Worm (Caenorhabditis elegans) whole organism, early embryonic: ENCODE results near the gene R151.10.

Experiments
- B0310.2 ChIP-seq: sonication (generic microtip); optimal IDR thresholded peaks from 2 replicates; lab custom pipeline; 2016; ENCODE audit warnings: mild to moderate bottlenecking, missing genetic modification characterization, missing compliant biosample characterization
- F13C5.2 ChIP-seq: sonication (generic microtip); optimal IDR thresholded peaks from 2 replicates; lab custom pipeline; 2017; ENCODE audit warnings: mild to moderate bottlenecking, missing genetic modification characterization, inconsistent platforms, missing compliant biosample characterization
- aly-1 ChIP-seq: sonication (generic microtip); optimal IDR thresholded peaks from 2 replicates; lab custom pipeline; 2016; ENCODE audit warnings: missing genetic modification characterization, missing compliant biosample characterization
- ama-1 ChIP-seq: fragments of 150-350 bp; optimal IDR thresholded peaks from 2 replicates; lab custom pipeline; 2014
- ceh-13 ChIP-seq: fragments of 200-800 bp; sonication (Bioruptor generic); optimal IDR thresholded peaks from 2 replicates; lab custom pipeline; 2018; ENCODE audit warnings: mild to moderate bottlenecking, missing genetic modification characterization, missing compliant biosample characterization
- ets-7 ChIP-seq: sonication (generic microtip); optimal IDR thresholded peaks from 2 replicates; lab custom pipeline; 2016; ENCODE audit warnings: missing genotype, missing genetic modification characterization, missing compliant biosample characterization
- flt-1 ChIP-seq: fragments of 200-800 bp; sonication (Bioruptor generic); IDR thresholded peaks from 2 replicates; pipeline ENCODE4 v1.3.6; 2022; ENCODE audit warnings: missing genetic modification characterization, missing compliant biosample characterization
- hmbx-1 ChIP-seq: sonication (generic microtip); optimal IDR thresholded peaks from 2 replicates; lab custom pipeline; 2016; ENCODE audit warnings: mild to moderate bottlenecking, missing genetic modification characterization, missing compliant biosample characterization
- hmg-4 ChIP-seq: fragments of 200-800 bp; sonication (Bioruptor generic); optimal IDR thresholded peaks from 2 replicates; lab custom pipeline; 2018; ENCODE audit warnings: mild to moderate bottlenecking, missing genetic modification characterization, missing compliant biosample characterization
- hnd-1 ChIP-seq: sonication (generic microtip); optimal IDR thresholded peaks from 2 replicates; lab custom pipeline; 2016; ENCODE audit warnings: missing genetic modification characterization, missing compliant biosample characterization
- pes-1 ChIP-seq: fragments of 200-800 bp; sonication (Bioruptor generic); IDR thresholded peaks from 2 replicates; pipeline ENCODE4 v1.3.6; 2022; ENCODE audit warnings: missing genetic modification reagents, missing genetic modification characterization, missing compliant biosample characterization
- scrt-1 ChIP-seq: fragments of 200-800 bp; sonication (Bioruptor generic); IDR thresholded peaks from 2 replicates; pipeline ENCODE4 v1.3.6; 2022; ENCODE audit warnings: missing genetic modification characterization, missing compliant biosample characterization
- sea-1 ChIP-seq: fragments of 200-800 bp; sonication (Bioruptor generic); conservative IDR thresholded peaks from 2 replicates; pipeline ENCODE4 v1.3.6; 2022; ENCODE audit warnings: missing genetic modification characterization, missing compliant biosample characterization
- tbx-11 ChIP-seq: fragments of 200-800 bp; sonication (Bioruptor generic); IDR thresholded peaks from 2 replicates; pipeline ENCODE4 v1.3.6; 2022; ENCODE audit warnings: missing genetic modification characterization, missing compliant biosample characterization

ce11 chrIII:7232782-7233181, 2.0 kb upstream of the R151.10 start, which contains the start of gene adr-2:
- TF ChIP-seq ama-1: no peak
- TF ChIP-seq flt-1 (GFP tag; lab: Robert Waterston, UW): no peak
- no peak for TF ChIP-seq ets-7
- no peak for TF ChIP-seq hnd-1 (tag; lab: Kevin White, UChicago)
- no peak for TF ChIP-seq hmg-4 (GFP tag; lab: Kevin White, UChicago)
- no peak for TF ChIP-seq F13C5.2
- TF ChIP-seq B0310.2 (tag; lab: Kevin White, UChicago): no peak
- TF ChIP-seq sea-1 (GFP tag; lab: Robert Waterston, UW): no peak
- TF ChIP-seq pes-1 (GFP tag; lab: Robert Waterston, UW): no peak
- no peak for TF ChIP-seq tbx-11 (GFP tag; lab: Robert Waterston, UW)
- no peak for TF ChIP-seq ceh-13
- TF ChIP-seq scrt-1 (GFP tag; lab: Robert Waterston, UW): no peak
- TF ChIP-seq aly-1: no peak
- TF ChIP-seq hmbx-1 (tag; lab: Kevin White, UChicago): no peak
